Worm (Caenorhabditis elegans): ENCODE results near the gene btb-19.

btb-19 gene

DNA sequence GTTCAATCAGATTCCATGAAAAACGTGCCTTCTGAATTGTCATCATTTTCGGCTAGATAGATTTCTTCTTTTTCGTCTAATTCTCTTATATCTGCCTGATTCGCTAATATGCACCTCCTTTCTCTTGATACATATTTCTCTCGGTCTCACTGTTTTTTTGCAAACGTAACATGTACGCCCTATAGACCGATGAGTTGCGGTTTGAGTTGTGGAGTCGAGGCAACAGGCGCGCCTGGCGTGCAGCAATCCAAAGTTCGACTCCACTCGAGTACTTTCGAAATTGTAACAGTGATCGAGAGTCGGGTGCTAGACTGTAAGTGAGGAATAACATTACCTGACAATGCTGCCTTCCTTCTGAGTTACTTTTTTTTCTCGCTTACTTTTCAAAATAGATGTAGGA, 25.1 kb downstream of the btb-19 start (continued):
- TF ChIP-seq lsy-2 (tag; optimal IDR thresholded peaks at IDR 0.05) (peak; percentile 67 to 92), unc-30 (tag; optimal IDR thresholded peaks at IDR 0.05) (no peak), ztf-4 (tag; optimal IDR thresholded peaks at IDR 0.05) (peak; percentile 18), lin-13 (GFP tag; optimal IDR thresholded peaks at IDR 0.05) (peak; percentile 32), hpl-2 (GFP tag; optimal IDR thresholded peaks at IDR 0.05) (peak; percentile 72), nhr-71 (tag; optimal IDR thresholded peaks at IDR 0.05) (peak; percentile 86), unc-62 (GFP tag; optimal IDR thresholded peaks at IDR 0.05) (no peak), ceh-88 (GFP tag; IDR thresholded peaks at IDR 0.05) (peak; percentile 54), pqm-1 (tag; optimal IDR thresholded peaks at IDR 0.05) (peak; percentile 7), C16A3.4 (tag; optimal IDR thresholded peaks at IDR 0.05) (peak; percentile 93), tbx-2 (tag; optimal IDR thresholded peaks at IDR 0.05) (peak; percentile 83), sptf-1 (tag; optimal IDR thresholded peaks at IDR 0.05) (no peak), nhr-47 (tag; optimal IDR thresholded peaks at IDR 0.05) (peak; percentile 86), dsc-1 (tag; optimal IDR thresholded peaks at IDR 0.05) (peak; percentile 67), rnt-1 (tag; optimal IDR thresholded peaks at IDR 0.05) (peak; percentile 90), efl-3 (GFP tag; optimal IDR thresholded peaks at IDR 0.05) (no peak), sox-4 (tag; optimal IDR thresholded peaks at IDR 0.05) (peak; percentile 24), aha-1 (tag; optimal IDR thresholded peaks at IDR 0.05) (peak; percentile 45), jun-1 (tag; optimal IDR thresholded peaks at IDR 0.05) (peak; percentile 56), C34B4.2 (tag; optimal IDR thresholded peaks at IDR 0.05) (no peak), egl-27 (tag; optimal IDR thresholded peaks at IDR 0.05) (peak; percentile 22 to 50), nhr-84 (tag; optimal IDR thresholded peaks at IDR 0.05) (no peak), aly-2 (tag; optimal IDR thresholded peaks at IDR 0.05) (peak; percentile 66), vab-15 (tag; optimal IDR thresholded peaks at IDR 0.05) (peak; percentile 57), ceh-82 (tag; optimal IDR thresholded peaks at IDR 0.05) (peak; percentile 26 to 56 (median 48)), unc-130 (tag; optimal IDR thresholded peaks at IDR 0.05) (peak; percentile 78), nhr-77 (tag; optimal IDR thresholded peaks at IDR 0.05) (peak; percentile 97), ceh-8 (GFP tag; optimal IDR thresholded peaks at IDR 0.05) (peak; percentile 41), nhr-90 (tag; optimal IDR thresholded peaks at IDR 0.05; ENCODE audit: poor library complexity) (peak; percentile 94), lin-15B (tag; optimal IDR thresholded peaks at IDR 0.05) (no peak), unc-98 (GFP tag; IDR thresholded peaks at IDR 0.05) (no peak), ztf-11 (tag; optimal IDR thresholded peaks at IDR 0.05) (peak in 1 of 2 experiments; percentile 66), F16B12.6 (tag; optimal IDR thresholded peaks at IDR 0.05) (peak; percentile 50), skn-1 (tag; optimal IDR thresholded peaks at IDR 0.05) (peak; percentile 97), nhr-20 (tag; optimal IDR thresholded peaks at IDR 0.05) (peak; percentile 92), nhr-237 (tag; optimal IDR thresholded peaks at IDR 0.05) (peak; percentile 3), nhr-12 (tag; optimal IDR thresholded peaks at IDR 0.05) (no peak), xbp-1 (tag; optimal IDR thresholded peaks at IDR 0.05) (peak; percentile 68), ceh-90 (tag; optimal IDR thresholded peaks at IDR 0.05) (peak; percentile 53), nhr-11 (tag; optimal IDR thresholded peaks at IDR 0.05) (peak; percentile 30), fos-1 (tag; optimal IDR thresholded peaks at IDR 0.05) (peak; percentile 77), lin-14 (GFP tag; optimal IDR thresholded peaks at IDR 0.05) (peak; percentile 69), nhr-85 (tag) (peak; percentile 94), egl-13 (tag; optimal IDR thresholded peaks at IDR 0.05) (peak; percentile 40), lin-39 (tag; optimal IDR thresholded peaks at IDR 0.05) (no peak), blmp-1 (tag; optimal IDR thresholded peaks at IDR 0.05) (peak; percentile 76), elt-2 (tag; optimal IDR thresholded peaks at IDR 0.05) (peak; percentile 65), alr-1 (tag; optimal IDR thresholded peaks at IDR 0.05; ENCODE audit: borderline replicate concordance) (no peak), efl-1 (optimal IDR thresholded peaks at IDR 0.05) (peak; percentile 66 to 68), efl-1 (GFP tag; optimal IDR thresholded peaks at IDR 0.05 in 1 of 2) (peak; percentile 53 to 96), isw-1 (GFP tag; IDR thresholded peaks at IDR 0.05) (no peak), grh-1 (GFP tag; IDR thresholded peaks at IDR 0.05) (peak; percentile 47; the same call in 1 of the 2 replicates), C04F5.9 (tag; optimal IDR thresholded peaks at IDR 0.05) (peak; percentile 7), ceh-63 (GFP tag; optimal IDR thresholded peaks at IDR 0.05) (no peak)

Data from whole organism, L1 larva.